Worm (Caenorhabditis elegans): ENCODE data around the gene nlp-22.
A peak's percentile ranks its signal among the peaks of the same experiment; 100 is the strongest.

The nlp-22 gene

DNA sequence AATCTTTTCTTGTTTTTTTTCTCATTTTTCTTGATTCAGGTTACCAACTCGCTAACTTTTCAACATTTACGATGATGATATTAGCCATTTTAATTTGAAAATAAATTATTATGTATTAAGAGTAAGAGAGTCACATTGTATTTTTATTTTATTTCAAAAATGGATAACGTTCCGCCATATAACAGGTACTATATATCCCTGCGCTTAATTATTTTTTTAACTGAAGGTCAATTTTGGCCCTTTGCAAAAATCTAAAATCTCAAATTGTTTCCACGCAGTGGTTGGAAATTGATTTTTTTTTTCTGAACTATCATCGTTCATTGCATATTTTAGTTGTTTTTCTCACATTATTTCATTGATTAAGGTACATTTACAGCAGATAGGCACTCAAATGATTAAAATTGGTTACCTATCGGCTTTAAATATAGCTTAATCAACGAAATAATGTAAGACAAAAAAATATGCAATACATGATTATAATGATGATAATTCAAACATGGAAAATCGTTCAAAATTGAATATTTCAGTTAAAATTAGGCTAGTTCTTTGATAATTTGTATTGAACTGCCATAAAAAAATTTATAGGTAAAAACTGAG, 22.9 kb upstream of the nlp-22 start (continued):
- TF ChIP-seq cebp-1 (GFP tag; IDR thresholded peaks at IDR 0.05): no peak
- peak; percentile 87 for TF ChIP-seq cebp-1 (tag; optimal IDR thresholded peaks at IDR 0.05)
- no peak for TF ChIP-seq ceh-58 (GFP tag; IDR thresholded peaks at IDR 0.05)
- TF ChIP-seq T26A5.8 (tag; optimal IDR thresholded peaks at IDR 0.05): no peak
- no peak for TF ChIP-seq snpc-4 (GFP tag; optimal IDR thresholded peaks at IDR 0.05)
- peak in 3 of 4 experiments; percentile 56 to 68 (median 67) for TF ChIP-seq snpc-4 (tag; optimal IDR thresholded peaks at IDR 0.05)
- TF ChIP-seq nhr-27 (tag; optimal IDR thresholded peaks at IDR 0.05): peak; percentile 6
- peak; percentile 68 for TF ChIP-seq K12H6.12 (tag; optimal IDR thresholded peaks at IDR 0.05)
- no peak for TF ChIP-seq fkh-3 (tag; optimal IDR thresholded peaks at IDR 0.05)
- TF ChIP-seq lsl-1 (GFP tag; optimal IDR thresholded peaks at IDR 0.05): no peak
- TF ChIP-seq ccch-3 (GFP tag; optimal IDR thresholded peaks at IDR 0.05): peak; percentile 60
- no peak for TF ChIP-seq mel-28 (tag; optimal IDR thresholded peaks at IDR 0.05; ENCODE audit: borderline replicate concordance)
- TF ChIP-seq ekl-4 (GFP tag; IDR thresholded peaks at IDR 0.05): peak; percentile 16; the same call in 1 of the 2 replicates
- TF ChIP-seq F10E7.11 (tag; optimal IDR thresholded peaks at IDR 0.05): peak; percentile 1
- peak; percentile 96 for TF ChIP-seq gei-17 (GFP tag; optimal IDR thresholded peaks at IDR 0.05)
- TF ChIP-seq lsy-27 (tag; optimal IDR thresholded peaks at IDR 0.05; ENCODE audit: borderline replicate concordance, insufficient read depth): no peak
- TF ChIP-seq somi-1 (GFP tag; optimal IDR thresholded peaks at IDR 0.05): peak; percentile 79
- TF ChIP-seq nfya-2 (GFP tag; IDR thresholded peaks at IDR 0.05): no peak
- TF ChIP-seq ztf-26 (tag; optimal IDR thresholded peaks at IDR 0.05): peak; percentile 98
- TF ChIP-seq zfh-2 (GFP tag; conservative IDR thresholded peaks at IDR 0.05): no peak
- no peak for TF ChIP-seq zim-3 (tag; optimal IDR thresholded peaks at IDR 0.05)
- TF ChIP-seq Y79H2A.3 (GFP tag; conservative IDR thresholded peaks at IDR 0.05): no peak
- TF ChIP-seq F55B11.4 (tag; optimal IDR thresholded peaks at IDR 0.05; ENCODE audit: borderline replicate concordance, insufficient read depth): no peak
- no peak for TF ChIP-seq bed-1 (GFP tag; IDR thresholded peaks at IDR 0.05)
- TF ChIP-seq rcor-1 (GFP tag; IDR thresholded peaks at IDR 0.05): peak; percentile 59; the same call in 1 of the 2 replicates
- TF ChIP-seq F52B5.7 (tag; optimal IDR thresholded peaks at IDR 0.05): no peak
- peak; percentile 94 for TF ChIP-seq ZK185.1 (tag; optimal IDR thresholded peaks at IDR 0.05; ENCODE audit: poor library complexity, severe bottlenecking)
- no peak for TF ChIP-seq attf-6 (GFP tag; IDR thresholded peaks at IDR 0.05)
- TF ChIP-seq nhr-120 (GFP tag; IDR thresholded peaks at IDR 0.05): no peak
- no peak for TF ChIP-seq F57A8.1 (GFP tag; optimal IDR thresholded peaks at IDR 0.05)
- TF ChIP-seq nhr-90 (tag; optimal IDR thresholded peaks at IDR 0.05): no peak
- TF ChIP-seq tbp1 (GFP tag; optimal IDR thresholded peaks at IDR 0.05): peak; percentile 71
- TF ChIP-seq sea-2 (GFP tag; IDR thresholded peaks at IDR 0.05): no peak
- TF ChIP-seq lin-40 (tag; optimal IDR thresholded peaks at IDR 0.05): peak; percentile 99
- TF ChIP-seq egl-44 (GFP tag; IDR thresholded peaks at IDR 0.05): 0 out of 2 replicates have a peak, but pooled peaks have one; percentile 60
- TF ChIP-seq pha-4 (tag; optimal IDR thresholded peaks at IDR 0.05): no peak
- no peak for TF ChIP-seq egl-18 (GFP tag; IDR thresholded peaks at IDR 0.05)
- no peak for TF ChIP-seq sdz-38 (tag; optimal IDR thresholded peaks at IDR 0.05)
- no peak for TF ChIP-seq F57C9.4 (tag; optimal IDR thresholded peaks at IDR 0.05)
- no peak for TF ChIP-seq attf-5 (GFP tag; optimal IDR thresholded peaks at IDR 0.05)
- no peak for TF ChIP-seq lag-1 (GFP tag; IDR thresholded peaks at IDR 0.05)
- peak; percentile 89 for TF ChIP-seq F22D6.2 (tag; optimal IDR thresholded peaks at IDR 0.05)
- TF ChIP-seq egrh-3 (GFP tag; IDR thresholded peaks at IDR 0.05): no peak
- peak; percentile 87 for TF ChIP-seq F23B12.7 (tag; optimal IDR thresholded peaks at IDR 0.05; ENCODE audit: insufficient read depth)
- no peak for TF ChIP-seq hrde-1 (tag; optimal IDR thresholded peaks at IDR 0.05; ENCODE audit: borderline replicate concordance)
- TF ChIP-seq ztf-6 (GFP tag; IDR thresholded peaks at IDR 0.05): no peak
- no peak for TF ChIP-seq B0019.2 (GFP tag; conservative IDR thresholded peaks at IDR 0.05)
- no peak for TF ChIP-seq tbx-9 (tag; optimal IDR thresholded peaks at IDR 0.05; ENCODE audit: borderline replicate concordance)

Measured in whole organism, young adult.